Worm (Caenorhabditis elegans): Measurements from ENCODE around the gene Y52D5A.2.

ce11 chrIV:5494099-5494498, 29.8 kb upstream of the Y52D5A.2 start:
- TF ChIP-seq ref-1 (GFP tag; conservative IDR thresholded peaks at IDR 0.05) (no peak), cog-1 (tag; optimal IDR thresholded peaks at IDR 0.05) (no peak), T22C8.4 (GFP tag; IDR thresholded peaks at IDR 0.05) (no peak)
